ENCODE assay signal across 1 fruit fly cellular context in the genomic region with DNA sequence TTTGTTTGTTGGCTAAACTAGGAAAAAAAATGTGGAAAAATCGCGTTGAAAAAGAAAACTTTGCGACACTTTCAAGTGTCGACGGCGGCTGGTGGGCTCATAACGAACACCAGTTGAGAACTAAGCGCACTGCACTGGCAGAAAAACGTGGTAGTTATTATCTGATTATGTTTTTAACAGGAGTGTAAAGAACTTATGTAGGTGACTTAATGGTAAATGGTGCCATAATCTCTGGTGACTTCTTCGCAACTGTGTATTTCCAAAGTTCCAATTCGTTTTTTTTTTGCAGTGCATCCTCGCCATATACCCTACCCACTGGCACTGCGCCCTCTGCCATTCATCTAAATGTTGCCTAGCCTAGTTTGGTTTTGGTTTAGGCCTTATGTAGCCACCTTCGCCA.
TF ChIP-seq lines count a peak whose summit lies in the region.

No protein-coding gene starts in this region.

TF ChIP-seq in whole organism, embryonic, 481 proteins besides CTCF, POLR2A, EP300 and RAD21 (continued from another document and continues in another):
- TF ChIP-seq CG8290 (GFP tag; optimal IDR thresholded peaks at IDR 0.05; lab: Kevin White, UChicago) (no peak), CG8290 (tag; optimal IDR thresholded peaks at IDR 0.05; lab: Kevin White, UChicago) (peak in 1 of 2 experiments; percentile 39), Mrtf (GFP tag; IDR thresholded peaks at IDR 0.05; lab: Robert Waterston, UW) (no peak), Dbx (GFP tag; IDR thresholded peaks at IDR 0.05; lab: Robert Waterston, UW) (no peak; the same call in 2 of the 3 replicates), al (GFP tag; IDR thresholded peaks at IDR 0.05; lab: Robert Waterston, UW) (no peak), CG12236 (GFP tag; optimal IDR thresholded peaks at IDR 0.05; lab: Kevin White, UChicago) (no peak), CG8089 (GFP tag; optimal IDR thresholded peaks at IDR 0.05; lab: Kevin White, UChicago) (no peak), PHDP (tag; optimal IDR thresholded peaks at IDR 0.05; lab: Kevin White, UChicago) (no peak), CG31388 (GFP tag; optimal IDR thresholded peaks at IDR 0.05; lab: Kevin White, UChicago) (no peak), Drgx (GFP tag; IDR thresholded peaks at IDR 0.05; lab: Robert Waterston, UW) (peak; percentile 78), ewg (GFP tag; optimal IDR thresholded peaks at IDR 0.05; lab: Kevin White, UChicago) (no peak), NFAT (GFP tag; IDR thresholded peaks at IDR 0.05; lab: Robert Waterston, UW) (no peak), CG17361 (GFP tag; IDR thresholded peaks at IDR 0.05; lab: Robert Waterston, UW) (0 out of 3 replicates have a peak, but pooled peaks have one; percentile 16), CG32767 (GFP tag; IDR thresholded peaks at IDR 0.05; lab: Robert Waterston, UW) (no peak), phol (tag; optimal IDR thresholded peaks at IDR 0.05; lab: Kevin White, UChicago) (peak; percentile 29), Elba2 (GFP tag; optimal IDR thresholded peaks at IDR 0.05; lab: Kevin White, UChicago) (no peak), amos (GFP tag; IDR thresholded peaks at IDR 0.05; lab: Robert Waterston, UW; ENCODE audit: partially characterized antibody) (no peak), CG8478 (optimal IDR thresholded peaks at IDR 0.05; lab: Kevin White, UChicago) (no peak), CG7963 (GFP tag; IDR thresholded peaks at IDR 0.05; lab: Robert Waterston, UW; ENCODE audit: partially characterized antibody) (no peak), CG17912 (GFP tag; optimal IDR thresholded peaks at IDR 0.05; lab: Kevin White, UChicago) (no peak), CG13894 (tag; optimal IDR thresholded peaks at IDR 0.05; lab: Kevin White, UChicago) (no peak), zfh1 (GFP tag; IDR thresholded peaks at IDR 0.05; lab: Robert Waterston, UW) (no peak), exex (tag; optimal IDR thresholded peaks at IDR 0.05; lab: Kevin White, UChicago) (no peak), wdn (GFP tag; IDR thresholded peaks at IDR 0.05; lab: Robert Waterston, UW) (no peak), bowl (GFP tag; IDR thresholded peaks at IDR 0.05; lab: Robert Waterston, UW) (no peak), CG2712 (tag; optimal IDR thresholded peaks at IDR 0.05; lab: Kevin White, UChicago) (no peak), CG4820 (GFP tag; optimal IDR thresholded peaks at IDR 0.05; lab: Kevin White, UChicago) (peak; percentile 33), Lhr (GFP tag; optimal IDR thresholded peaks at IDR 0.05; lab: Kevin White, UChicago) (no peak), pan (optimal IDR thresholded peaks at IDR 0.05; lab: Kevin White, UChicago) (no peak), pan (GFP tag; optimal IDR thresholded peaks at IDR 0.05 in 1 of 2, IDR thresholded peaks at IDR 0.05 in 1 of 2) (peak in 1 of 2 experiments; percentile 38), CG16779 (GFP tag; IDR thresholded peaks at IDR 0.05; lab: Robert Waterston, UW) (no peak), kni (GFP tag; optimal IDR thresholded peaks at IDR 0.05; lab: Kevin White, UChicago) (no peak), CG7839 (tag; optimal IDR thresholded peaks at IDR 0.05; lab: Kevin White, UChicago) (peak; percentile 29), gsb-n (tag; optimal IDR thresholded peaks at IDR 0.05; lab: Kevin White, UChicago) (no peak), HLH4C (GFP tag; IDR thresholded peaks at IDR 0.05; lab: Robert Waterston, UW; ENCODE audit: partially characterized antibody) (no peak), CG17802 (tag; optimal IDR thresholded peaks at IDR 0.05; lab: Kevin White, UChicago) (no peak), CG15601 (tag; optimal IDR thresholded peaks at IDR 0.05; lab: Kevin White, UChicago) (no peak), sr (GFP tag; IDR thresholded peaks at IDR 0.05; lab: Robert Waterston, UW) (no peak), inv (GFP tag; IDR thresholded peaks at IDR 0.05; lab: Robert Waterston, UW; ENCODE audit: partially characterized antibody) (no peak), nerfin-2 (GFP tag; IDR thresholded peaks at IDR 0.05; lab: Robert Waterston, UW; ENCODE audit: partially characterized antibody) (no peak), sqz (GFP tag; optimal IDR thresholded peaks at IDR 0.05; lab: Kevin White, UChicago) (no peak), CG12155 (GFP tag; optimal IDR thresholded peaks at IDR 0.05; lab: Kevin White, UChicago) (no peak), Usf (GFP tag; optimal IDR thresholded peaks at IDR 0.05; lab: Kevin White, UChicago) (no peak), ap (GFP tag; IDR thresholded peaks at IDR 0.05; lab: Robert Waterston, UW) (no peak), btn (GFP tag; optimal IDR thresholded peaks at IDR 0.05; lab: Kevin White, UChicago) (no peak), CG31441 (GFP tag; IDR thresholded peaks at IDR 0.05; lab: Robert Waterston, UW) (peak; percentile 36; the same call in 1 of the 2 replicates), ato (GFP tag; IDR thresholded peaks at IDR 0.05; lab: Robert Waterston, UW; ENCODE audit: partially characterized antibody) (no peak), Pdp1 (GFP tag; optimal IDR thresholded peaks at IDR 0.05; lab: Kevin White, UChicago) (peak; percentile 0 to 35), Kr (GFP tag; optimal IDR thresholded peaks at IDR 0.05; lab: Kevin White, UChicago) (no peak), gem (tag; optimal IDR thresholded peaks at IDR 0.05; lab: Kevin White, UChicago) (peak; percentile 50), CG14860 (GFP tag; IDR thresholded peaks at IDR 0.05; lab: Robert Waterston, UW; ENCODE audit: partially characterized antibody) (no peak), CG10543 (GFP tag; optimal IDR thresholded peaks at IDR 0.05; lab: Kevin White, UChicago) (no peak), Nf-YA (GFP tag; IDR thresholded peaks at IDR 0.05; lab: Robert Waterston, UW) (no peak), unpg (GFP tag; optimal IDR thresholded peaks at IDR 0.05; lab: Kevin White, UChicago) (peak; percentile 38), ems (GFP tag; optimal IDR thresholded peaks at IDR 0.05; lab: Kevin White, UChicago) (no peak), Trl (optimal IDR thresholded peaks at IDR 0.05; lab: Kevin White, UChicago) (no peak), Trl (GFP tag; optimal IDR thresholded peaks at IDR 0.05; lab: Kevin White, UChicago) (peak; percentile 19), Ada2b (GFP tag; IDR thresholded peaks at IDR 0.05; lab: Robert Waterston, UW) (peak; percentile 49; the same call in 1 of the 2 replicates), wek (GFP tag; optimal IDR thresholded peaks at IDR 0.05; lab: Kevin White, UChicago) (no peak), CG12769 (tag; optimal IDR thresholded peaks at IDR 0.05; lab: Kevin White, UChicago) (peak; percentile 21), CG30431 (GFP tag; optimal IDR thresholded peaks at IDR 0.05; lab: Kevin White, UChicago) (peak; percentile 5), BEAF-32 (GFP tag; optimal IDR thresholded peaks at IDR 0.05; lab: Kevin White, UChicago) (no peak), Vsx1 (GFP tag; optimal IDR thresholded peaks at IDR 0.05; lab: Kevin White, UChicago) (no peak), TFAM (GFP tag; optimal IDR thresholded peaks at IDR 0.05; lab: Kevin White, UChicago) (no peak), CG3995 (GFP tag; optimal IDR thresholded peaks at IDR 0.05; lab: Kevin White, UChicago) (no peak), Blimp-1 (GFP tag; optimal IDR thresholded peaks at IDR 0.05; lab: Kevin White, UChicago) (peak; percentile 34), Dip3 (GFP tag; optimal IDR thresholded peaks at IDR 0.05; lab: Kevin White, UChicago) (no peak), CG9797 (GFP tag; optimal IDR thresholded peaks at IDR 0.05; lab: Kevin White, UChicago) (no peak), lbe (GFP tag; optimal IDR thresholded peaks at IDR 0.05; lab: Kevin White, UChicago) (no peak), br (optimal IDR thresholded peaks at IDR 0.05; lab: Kevin White, UChicago) (no peak), H15 (GFP tag; IDR thresholded peaks at IDR 0.05; lab: Robert Waterston, UW) (no peak), slbo (GFP tag; IDR thresholded peaks at IDR 0.05; lab: Robert Waterston, UW) (peak; percentile 44), CG34224 (GFP tag; IDR thresholded peaks at IDR 0.05; lab: Robert Waterston, UW; ENCODE audit: partially characterized antibody) (no peak), CG12219 (GFP tag; optimal IDR thresholded peaks at IDR 0.05; lab: Kevin White, UChicago) (peak; percentile 1), dysf (GFP tag; IDR thresholded peaks at IDR 0.05; lab: Robert Waterston, UW) (0 out of 3 replicates have a peak, but pooled peaks have one; percentile 17), CG34376 (GFP tag; optimal IDR thresholded peaks at IDR 0.05; lab: Kevin White, UChicago) (no peak), Opbp (GFP tag; IDR thresholded peaks at IDR 0.05; lab: Robert Waterston, UW; ENCODE audit: partially characterized antibody) (no peak), Awh (GFP tag; IDR thresholded peaks at IDR 0.05; lab: Robert Waterston, UW) (no peak), CG31365 (tag; optimal IDR thresholded peaks at IDR 0.05; lab: Kevin White, UChicago) (no peak), bbx (GFP tag; IDR thresholded peaks at IDR 0.05; lab: Robert Waterston, UW; ENCODE audit: partially characterized antibody) (no peak), CG10321 (GFP tag; IDR thresholded peaks at IDR 0.05; lab: Robert Waterston, UW) (no peak), CG6272 (GFP tag; IDR thresholded peaks at IDR 0.05; lab: Robert Waterston, UW) (no peak), CG6813 (GFP tag; optimal IDR thresholded peaks at IDR 0.05; lab: Kevin White, UChicago) (no peak), nau (GFP tag; optimal IDR thresholded peaks at IDR 0.05; lab: Kevin White, UChicago) (no peak), lilli (GFP tag; optimal IDR thresholded peaks at IDR 0.05; lab: Kevin White, UChicago) (peak; percentile 2), CG6689 (GFP tag; IDR thresholded peaks at IDR 0.05; lab: Robert Waterston, UW) (peak; percentile 46), nerfin-1 (tag; optimal IDR thresholded peaks at IDR 0.05; lab: Kevin White, UChicago) (no peak), row (GFP tag; IDR thresholded peaks at IDR 0.05; lab: Robert Waterston, UW) (peak; percentile 54), Doc3 (GFP tag; IDR thresholded peaks at IDR 0.05; lab: Robert Waterston, UW; ENCODE audit: partially characterized antibody) (no peak), fd64A (GFP tag; optimal IDR thresholded peaks at IDR 0.05; lab: Kevin White, UChicago) (no peak), CG42726 (GFP tag; IDR thresholded peaks at IDR 0.05; lab: Robert Waterston, UW; ENCODE audit: partially characterized antibody) (no peak), da (GFP tag; optimal IDR thresholded peaks at IDR 0.05; lab: Kevin White, UChicago) (no peak), kah (GFP tag; optimal IDR thresholded peaks at IDR 0.05; lab: Kevin White, UChicago) (no peak), disco-r (GFP tag; optimal IDR thresholded peaks at IDR 0.05; lab: Kevin White, UChicago) (no peak), gro (GFP tag; optimal IDR thresholded peaks at IDR 0.05; lab: Kevin White, UChicago) (no peak), ken (GFP tag; IDR thresholded peaks at IDR 0.05; lab: Robert Waterston, UW) (0 out of 3 replicates have a peak, but pooled peaks have one; percentile 57), hb (GFP tag; IDR thresholded peaks at IDR 0.05; lab: Robert Waterston, UW; ENCODE audit: partially characterized antibody) (no peak), mam (GFP tag; optimal IDR thresholded peaks at IDR 0.05; lab: Kevin White, UChicago) (peak; percentile 8), H2.0 (GFP tag; IDR thresholded peaks at IDR 0.05; lab: Robert Waterston, UW) (0 out of 2 replicates have a peak, but pooled peaks have one; percentile 13), jumu (GFP tag; optimal IDR thresholded peaks at IDR 0.05; lab: Kevin White, UChicago) (peak; percentile 13), CG7987 (GFP tag; optimal IDR thresholded peaks at IDR 0.05; lab: Kevin White, UChicago) (no peak), CG5180 (GFP tag; optimal IDR thresholded peaks at IDR 0.05; lab: Kevin White, UChicago) (no peak), unc-4 (GFP tag; IDR thresholded peaks at IDR 0.05; lab: Robert Waterston, UW; ENCODE audit: partially characterized antibody) (no peak), Dek (tag; optimal IDR thresholded peaks at IDR 0.05; lab: Kevin White, UChicago) (no peak), onecut (GFP tag; IDR thresholded peaks at IDR 0.05; lab: Robert Waterston, UW) (no peak), crc (GFP tag; optimal IDR thresholded peaks at IDR 0.05; lab: Kevin White, UChicago) (no peak), shn (GFP tag; optimal IDR thresholded peaks at IDR 0.05; lab: Kevin White, UChicago) (no peak), stwl (tag; optimal IDR thresholded peaks at IDR 0.05; lab: Kevin White, UChicago) (no peak), Nf-YB (GFP tag; optimal IDR thresholded peaks at IDR 0.05; lab: Kevin White, UChicago) (no peak), CG6683 (GFP tag; optimal IDR thresholded peaks at IDR 0.05; lab: Kevin White, UChicago) (no peak), dmrt11E (tag; optimal IDR thresholded peaks at IDR 0.05; lab: Kevin White, UChicago) (no peak), Rfx (GFP tag; IDR thresholded peaks at IDR 0.05; lab: Robert Waterston, UW) (no peak), E2f1 (GFP tag; IDR thresholded peaks at IDR 0.05; lab: Robert Waterston, UW) (peak; percentile 37; the same call in 1 of the 2 replicates), CG14667 (GFP tag; IDR thresholded peaks at IDR 0.05; lab: Robert Waterston, UW) (no peak), CG9727 (GFP tag; optimal IDR thresholded peaks at IDR 0.05; lab: Kevin White, UChicago) (peak; percentile 8), CG9437 (GFP tag; optimal IDR thresholded peaks at IDR 0.05; lab: Kevin White, UChicago) (no peak), CG4328 (GFP tag; optimal IDR thresholded peaks at IDR 0.05; lab: Kevin White, UChicago) (no peak), ara (GFP tag; IDR thresholded peaks at IDR 0.05; lab: Robert Waterston, UW) (no peak), jing (GFP tag; optimal IDR thresholded peaks at IDR 0.05; lab: Kevin White, UChicago) (no peak), dmrt99B (tag; optimal IDR thresholded peaks at IDR 0.05; lab: Kevin White, UChicago) (peak; percentile 49), knrl (GFP tag; IDR thresholded peaks at IDR 0.05; lab: Robert Waterston, UW; ENCODE audit: partially characterized antibody) (no peak), Hr39 (optimal IDR thresholded peaks at IDR 0.05; lab: Kevin White, UChicago) (no peak), HmgD (GFP tag; optimal IDR thresholded peaks at IDR 0.05; lab: Kevin White, UChicago) (no peak), Fer2 (tag; optimal IDR thresholded peaks at IDR 0.05; lab: Kevin White, UChicago) (no peak), sob (GFP tag; IDR thresholded peaks at IDR 0.05; lab: Robert Waterston, UW) (0 out of 2 replicates have a peak, but pooled peaks have one; percentile 12), aop (GFP tag; IDR thresholded peaks at IDR 0.05; lab: Robert Waterston, UW) (no peak), CG11085 (GFP tag; IDR thresholded peaks at IDR 0.05; lab: Robert Waterston, UW) (no peak), tgo (GFP tag; IDR thresholded peaks at IDR 0.05; lab: Robert Waterston, UW) (no peak), CG11695 (GFP tag; IDR thresholded peaks at IDR 0.05; lab: Robert Waterston, UW) (no peak), CG33213 (GFP tag; optimal IDR thresholded peaks at IDR 0.05; lab: Kevin White, UChicago) (no peak)
